Fruit fly (Drosophila melanogaster): ENCODE results near the gene Tango14.
A peak's percentile ranks its signal among the peaks of the same experiment; 100 is the strongest.

Gene Tango14

dm6 chr2L:1177522-1177921 is 19.1 kb downstream of the Tango14 start, which contains the start of gene CG4896 (continued):
- TF ChIP-seq CG12104 (GFP tag; optimal IDR thresholded peaks at IDR 0.05) (no peak), al (GFP tag; IDR thresholded peaks at IDR 0.05) (no peak), wor (GFP tag; IDR thresholded peaks at IDR 0.05) (no peak), Bgb (GFP tag; IDR thresholded peaks at IDR 0.05; ENCODE audit: partially characterized antibody) (peak; percentile 80), PHDP (tag; optimal IDR thresholded peaks at IDR 0.05) (no peak), otp (GFP tag; IDR thresholded peaks at IDR 0.05) (no peak), MBD-R2 (GFP tag; IDR thresholded peaks at IDR 0.05) (peak; percentile 85), pzg (GFP tag; optimal IDR thresholded peaks at IDR 0.05) (peak; percentile 81), HmgZ (tag; optimal IDR thresholded peaks at IDR 0.05) (peak; percentile 37), CG12155 (GFP tag; optimal IDR thresholded peaks at IDR 0.05) (no peak), fd64A (GFP tag; optimal IDR thresholded peaks at IDR 0.05) (no peak), ind (GFP tag; optimal IDR thresholded peaks at IDR 0.05) (no peak), Dek (tag; optimal IDR thresholded peaks at IDR 0.05) (no peak), Hand (GFP tag; optimal IDR thresholded peaks at IDR 0.05) (no peak), CG16779 (GFP tag; IDR thresholded peaks at IDR 0.05) (no peak), Max (GFP tag; optimal IDR thresholded peaks at IDR 0.05) (no peak), E2f2 (GFP tag; IDR thresholded peaks at IDR 0.05) (peak; percentile 68), schlank (tag; optimal IDR thresholded peaks at IDR 0.05) (no peak), Ets97D (GFP tag; optimal IDR thresholded peaks at IDR 0.05) (peak; percentile 51), tup (GFP tag; optimal IDR thresholded peaks at IDR 0.05) (no peak), Adf1 (GFP tag; IDR thresholded peaks at IDR 0.05) (no peak), Six4 (GFP tag; optimal IDR thresholded peaks at IDR 0.05) (no peak), phol (tag; optimal IDR thresholded peaks at IDR 0.05) (peak; percentile 17), CG15269 (tag; optimal IDR thresholded peaks at IDR 0.05) (no peak), gce (GFP tag; IDR thresholded peaks at IDR 0.05) (no peak), Aef1 (GFP tag; IDR thresholded peaks at IDR 0.05) (no peak), bsh (GFP tag; optimal IDR thresholded peaks at IDR 0.05) (peak in 1 of 2 experiments; percentile 51), dpn (GFP tag; optimal IDR thresholded peaks at IDR 0.05) (peak; percentile 5 to 7), CG17568 (GFP tag; optimal IDR thresholded peaks at IDR 0.05) (no peak), pnt (GFP tag; optimal IDR thresholded peaks at IDR 0.05) (no peak), crp (GFP tag; optimal IDR thresholded peaks at IDR 0.05) (no peak), ato (GFP tag; IDR thresholded peaks at IDR 0.05; ENCODE audit: partially characterized antibody) (peak; percentile 66), pita (GFP tag; optimal IDR thresholded peaks at IDR 0.05) (no peak), CG10147 (GFP tag; optimal IDR thresholded peaks at IDR 0.05) (no peak), CG4282 (GFP tag; optimal IDR thresholded peaks at IDR 0.05) (no peak), YL-1 (GFP tag; optimal IDR thresholded peaks at IDR 0.05) (peak; percentile 83), Ada2b (GFP tag; IDR thresholded peaks at IDR 0.05) (no peak), br (optimal IDR thresholded peaks at IDR 0.05) (no peak), Xbp1 (GFP tag; optimal IDR thresholded peaks at IDR 0.05) (peak; percentile 19), Fer3 (tag; optimal IDR thresholded peaks at IDR 0.05) (no peak), Atf6 (GFP tag; IDR thresholded peaks at IDR 0.05) (no peak), CG31388 (GFP tag; optimal IDR thresholded peaks at IDR 0.05) (no peak), CG10267 (tag; optimal IDR thresholded peaks at IDR 0.05) (peak; percentile 93), kah (GFP tag; optimal IDR thresholded peaks at IDR 0.05) (no peak), CG2116 (GFP tag; optimal IDR thresholded peaks at IDR 0.05) (peak; percentile 57), sc (optimal IDR thresholded peaks at IDR 0.05) (no peak), sc (GFP tag; optimal IDR thresholded peaks at IDR 0.05) (no peak), Elba2 (GFP tag; optimal IDR thresholded peaks at IDR 0.05) (no peak), B-H2 (GFP tag; optimal IDR thresholded peaks at IDR 0.05) (no peak), CG12659 (GFP tag; optimal IDR thresholded peaks at IDR 0.05) (peak; percentile 41), onecut (GFP tag; IDR thresholded peaks at IDR 0.05) (no peak; the same call in 1 of the 2 replicates), CG10274 (GFP tag; optimal IDR thresholded peaks at IDR 0.05) (no peak)
